Fruit fly (Drosophila melanogaster) S2 (cell line): ENCODE measurements around the gene CG9698.

Experiments used
- CG8478 ChIP-seq: fragments of >200 bp; optimal IDR thresholded peaks from 2 replicates; lab custom pipeline; 2018
- CTCF ChIP-seq, 2 experiments: fragments of >200 bp; optimal IDR thresholded peaks; 2 replicates each; lab custom pipeline; 2018

DNA sequence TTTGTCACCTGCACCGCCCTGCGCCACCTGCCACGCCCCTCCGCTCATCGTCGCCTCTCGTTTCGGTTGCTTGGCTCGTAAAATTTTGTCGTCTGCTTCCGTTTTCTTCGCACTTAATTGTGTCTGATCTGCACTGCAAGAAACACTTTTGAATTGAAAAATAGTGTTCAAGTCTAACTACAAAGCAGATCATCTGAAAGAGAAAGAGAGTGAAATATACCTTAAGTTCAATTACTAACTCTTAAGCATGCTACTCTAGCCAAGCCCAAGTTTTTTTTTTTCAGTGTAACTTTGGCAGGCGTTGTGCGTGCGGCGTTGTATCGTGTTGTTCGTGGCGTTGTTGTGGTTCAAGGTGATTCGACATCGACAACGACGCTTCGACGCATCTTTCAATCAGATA is 25.6 kb downstream of the CG9698 start:
- TF ChIP-seq CG8478 (lab: Kevin White, UChicago) (no peak), CTCF (optimal IDR thresholded peaks at IDR 0.05; lab: Kevin White, UChicago) (no peak)
